Worm (Caenorhabditis elegans): ENCODE data around the gene Y22D7AL.15.

DNA sequence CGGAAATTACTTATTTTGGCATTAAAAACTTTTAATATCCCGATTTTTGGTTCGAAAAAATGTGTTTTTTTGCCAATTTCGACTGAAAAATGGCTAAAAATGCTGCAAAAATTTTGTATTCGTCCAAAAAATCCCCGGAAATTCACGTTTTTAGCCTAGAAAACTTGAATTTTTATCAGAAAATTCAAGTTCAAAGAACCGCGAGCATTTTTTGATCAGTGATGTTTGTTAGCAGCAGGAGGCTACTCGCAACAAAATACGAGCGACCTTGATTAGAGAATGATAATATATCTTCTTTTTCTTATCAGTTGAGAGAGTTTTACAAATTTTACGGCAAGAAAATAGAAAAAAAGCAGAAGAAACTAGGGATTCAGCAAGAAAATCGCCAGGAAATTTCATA, 37.3 kb downstream of the Y22D7AL.15 start:
- TF ChIP-seq rnt-1 (tag; optimal IDR thresholded peaks at IDR 0.05) (no peak), mep-1 (tag; optimal IDR thresholded peaks at IDR 0.05) (peak; percentile 17), lin-15B (tag; optimal IDR thresholded peaks at IDR 0.05) (no peak), jun-1 (tag; optimal IDR thresholded peaks at IDR 0.05) (no peak), snpc-4 (tag; optimal IDR thresholded peaks at IDR 0.05) (no peak), elt-2 (tag; optimal IDR thresholded peaks at IDR 0.05) (peak; percentile 42), elt-3 (tag; optimal IDR thresholded peaks at IDR 0.05) (peak in 3 of 6 experiments; percentile 12 to 67 (median 62)), mef-2 (tag; optimal IDR thresholded peaks at IDR 0.05) (no peak), pag-3 (tag; optimal IDR thresholded peaks at IDR 0.05; ENCODE audit: borderline replicate concordance, insufficient read depth) (no peak)

All from whole organism, L1 larva.